Fruit fly (Drosophila melanogaster) whole organism, embryonic: ENCODE results near the gene CG10694.

Experiments
- Adf1 ChIP-seq: fragments of 200-800 bp; sonication (Bioruptor generic); IDR thresholded peaks from 2 replicates; pipeline ENCODE4 v1.3.6; 2022; ENCODE audit warnings: missing biosample characterization, missing genetic modification characterization
- Blimp-1 ChIP-seq: fragments of 200-800 bp; sonication (Bioruptor generic); optimal IDR thresholded peaks from 3 replicates; lab custom pipeline; 2018; ENCODE audit warnings: missing biosample characterization, missing genetic modification characterization, mild to moderate bottlenecking, moderate library complexity, missing genetic modification reagents
- BtbVII ChIP-seq: fragments of 200-800 bp; sonication (Bioruptor generic); optimal IDR thresholded peaks from 3 replicates; lab custom pipeline; 2017; ENCODE audit warnings: missing biosample characterization, mild to moderate bottlenecking, missing genetic modification characterization
- CG11560 ChIP-seq: fragments of 200-800 bp; sonication (Bioruptor generic); IDR thresholded peaks from 3 replicates; pipeline ENCODE4 v1.3.6; 2022; ENCODE audit warnings: missing biosample characterization, missing genetic modification characterization
- CG11695 ChIP-seq: fragments of 200-800 bp; sonication (Bioruptor generic); IDR thresholded peaks from 3 replicates; pipeline ENCODE4 v1.3.6; 2022; ENCODE audit warnings: missing biosample characterization, missing genetic modification characterization
- CG12391 ChIP-seq: fragments of 200-800 bp; sonication (Bioruptor generic); optimal IDR thresholded peaks from 3 replicates; lab custom pipeline; 2018; ENCODE audit warnings: missing biosample characterization, mild to moderate bottlenecking, missing genetic modification characterization, moderate library complexity
- CG12659 ChIP-seq: fragments of 200-800 bp; sonication (Bioruptor generic); optimal IDR thresholded peaks from 3 replicates; lab custom pipeline; 2017; ENCODE audit warnings: mild to moderate bottlenecking, missing biosample characterization, missing genetic modification reagents, missing genetic modification characterization
- CG15696 ChIP-seq: fragments of 200-800 bp; sonication (Bioruptor generic); optimal IDR thresholded peaks from 2 replicates; lab custom pipeline; 2019; ENCODE audit warnings: missing biosample characterization, mild to moderate bottlenecking, missing genetic modification characterization, moderate library complexity
- CG1602 ChIP-seq: fragments of 200-800 bp; sonication (Bioruptor generic); optimal IDR thresholded peaks from 3 replicates; lab custom pipeline; 2016; ENCODE audit warnings: missing biosample characterization, missing genetic modification characterization
- CG1832 ChIP-seq: fragments of 200-800 bp; sonication (Bioruptor generic); optimal IDR thresholded peaks from 2 replicates; lab custom pipeline; 2017; ENCODE audit warnings: missing biosample characterization, mild to moderate bottlenecking, missing genetic modification characterization, inconsistent platforms
- CG2889 ChIP-seq: fragments of 200-800 bp; sonication (Bioruptor generic); IDR thresholded peaks from 3 replicates; pipeline ENCODE4 v1.3.6; 2022; ENCODE audit warnings: missing biosample characterization, missing genetic modification characterization
- CG3726 ChIP-seq: fragments of 200-800 bp; sonication (Bioruptor generic); IDR thresholded peaks from 3 replicates; pipeline ENCODE4, ENCODE4 v1.3.6; 2022; ENCODE audit warnings: missing biosample characterization, missing genetic modification characterization
- CG4282 ChIP-seq: fragments of 200-800 bp; sonication (Bioruptor generic); optimal IDR thresholded peaks from 2 replicates; lab custom pipeline; 2016; ENCODE audit warnings: missing biosample characterization, missing genetic modification characterization
- CG4730 ChIP-seq: fragments of 200-800 bp; sonication (Bioruptor generic); IDR thresholded peaks from 2 replicates; pipeline ENCODE4 v1.3.6; 2022; ENCODE audit warnings: missing biosample characterization, missing genetic modification characterization
- CG6654 ChIP-seq: fragments of 200-800 bp; sonication (Bioruptor generic); optimal IDR thresholded peaks from 2 replicates; lab custom pipeline; 2017; ENCODE audit warnings: missing biosample characterization, mild to moderate bottlenecking, missing genetic modification characterization
- CG7963 ChIP-seq: fragments of 200-800 bp; sonication (Bioruptor generic); IDR thresholded peaks from 3 replicates; pipeline ENCODE4 v1.3.6; 2022; ENCODE audit warnings: missing biosample characterization, missing genetic modification characterization; ENCODE audit not compliant: partially characterized antibody
- CG8478 ChIP-seq: fragments of >200 bp; optimal IDR thresholded peaks from 2 replicates; lab custom pipeline; 2018
- CG9817 ChIP-seq: fragments of 200-800 bp; sonication (Bioruptor generic); optimal IDR thresholded peaks from 2 replicates; lab custom pipeline; 2018; ENCODE audit warnings: missing biosample characterization, mild to moderate bottlenecking, missing genetic modification characterization, moderate library complexity
- Dfd ChIP-seq, 2 experiments: fragments of >200 bp; optimal IDR thresholded peaks; 2 replicates each; lab custom pipeline; 2017; ENCODE audit warnings: missing biosample characterization in 2 of 2, missing genetic modification characterization in 2 of 2
- Eip74EF ChIP-seq, 2 experiments: fragments of 200-800 bp in 1 of 2; fragments of >200 bp in 1 of 2; sonication (Bioruptor generic) in 1 of 2; optimal IDR thresholded peaks; 2 replicates each; lab custom pipeline; 2017 to 2019; ENCODE audit warnings: missing biosample characterization in 2 of 2, missing genetic modification characterization in 2 of 2, mild to moderate bottlenecking in 1 of 2, moderate library complexity in 1 of 2
- Fer2 ChIP-seq: fragments of 200-800 bp; sonication (Bioruptor generic); optimal IDR thresholded peaks from 2 replicates; lab custom pipeline; 2018; ENCODE audit warnings: missing biosample characterization, mild to moderate bottlenecking, missing genetic modification characterization, moderate library complexity
- MBD-R2 ChIP-seq: fragments of 200-800 bp; sonication (Bioruptor generic); IDR thresholded peaks from 2 replicates; pipeline ENCODE4 v1.3.6; 2022; ENCODE audit warnings: missing biosample characterization, missing genetic modification characterization
- MTF-1 ChIP-seq: fragments of 200-800 bp; sonication (Bioruptor generic); optimal IDR thresholded peaks from 2 replicates; lab custom pipeline; 2018; ENCODE audit warnings: missing biosample characterization, mild to moderate bottlenecking, missing genetic modification characterization, borderline replicate concordance
- Max ChIP-seq: fragments of 200-800 bp; sonication (Bioruptor generic); optimal IDR thresholded peaks from 2 replicates; lab custom pipeline; 2016; ENCODE audit warnings: missing biosample characterization, mild to moderate bottlenecking, missing genetic modification characterization
- NK7.1 ChIP-seq: fragments of 200-800 bp; sonication (Bioruptor generic); optimal IDR thresholded peaks from 3 replicates; lab custom pipeline; 2016; ENCODE audit warnings: missing biosample characterization, missing genetic modification characterization
- Scr ChIP-seq: fragments of 200-800 bp; sonication (Bioruptor generic); IDR thresholded peaks from 2 replicates; pipeline ENCODE4 v1.3.6; 2022; ENCODE audit warnings: missing biosample characterization, missing genetic modification characterization; ENCODE audit not compliant: partially characterized antibody
- Ssrp ChIP-seq: fragments of 200-800 bp; sonication (Bioruptor generic); optimal IDR thresholded peaks from 2 replicates; lab custom pipeline; 2018; ENCODE audit warnings: missing biosample characterization, mild to moderate bottlenecking, missing genetic modification characterization, moderate library complexity
- Stat92E ChIP-seq, 3 experiments: fragments of >200 bp in 2 of 3; fragments of 200-800 bp in 1 of 3; sonication (Bioruptor generic) in 1 of 3; optimal IDR thresholded peaks; 2 replicates each; lab custom pipeline; 2017 to 2019; ENCODE audit warnings: missing biosample characterization in 3 of 3, missing genetic modification characterization in 3 of 3, mild to moderate bottlenecking in 1 of 3, moderate library complexity in 1 of 3
- Xbp1 ChIP-seq: fragments of 200-800 bp; sonication (Bioruptor generic); optimal IDR thresholded peaks from 3 replicates; lab custom pipeline; 2016; ENCODE audit warnings: missing biosample characterization, mild to moderate bottlenecking, missing genetic modification characterization
- cato ChIP-seq: fragments of 200-800 bp; sonication (Bioruptor generic); optimal IDR thresholded peaks from 2 replicates; lab custom pipeline; 2016; ENCODE audit warnings: missing biosample characterization, missing genetic modification characterization, borderline replicate concordance
- chinmo ChIP-seq: fragments of 200-800 bp; sonication (Bioruptor generic); IDR thresholded peaks from 4 replicates; pipeline ENCODE4 v1.3.6; 2022; ENCODE audit warnings: missing biosample characterization, missing genetic modification characterization; ENCODE audit not compliant: partially characterized antibody
- corto ChIP-seq: fragments of 200-800 bp; sonication (Bioruptor generic); optimal IDR thresholded peaks from 2 replicates; lab custom pipeline; 2016; ENCODE audit warnings: missing biosample characterization, mild to moderate bottlenecking, missing genetic modification characterization, moderate library complexity
- crol ChIP-seq: fragments of 200-800 bp; sonication (Bioruptor generic); IDR thresholded peaks from 2 replicates; pipeline ENCODE4 v1.3.6; 2022; ENCODE audit warnings: missing biosample characterization, missing genetic modification characterization
- eyg ChIP-seq: fragments of 200-800 bp; sonication (Bioruptor generic); optimal IDR thresholded peaks from 3 replicates; lab custom pipeline; 2016; ENCODE audit warnings: missing biosample characterization, missing genetic modification characterization
- fd64A ChIP-seq: fragments of 200-800 bp; sonication (Bioruptor generic); optimal IDR thresholded peaks from 3 replicates; lab custom pipeline; 2018; ENCODE audit warnings: missing biosample characterization, mild to moderate bottlenecking, missing genetic modification characterization
- gcm ChIP-seq: fragments of 200-800 bp; sonication (Bioruptor generic); optimal IDR thresholded peaks from 2 replicates; lab custom pipeline; 2019; ENCODE audit warnings: missing biosample characterization, mild to moderate bottlenecking, missing genetic modification characterization, moderate library complexity
- lbe ChIP-seq: fragments of 200-800 bp; sonication (Bioruptor generic); optimal IDR thresholded peaks from 2 replicates; lab custom pipeline; 2016; ENCODE audit warnings: missing biosample characterization, mild to moderate bottlenecking, missing genetic modification characterization
- nmo ChIP-seq: fragments of 200-800 bp; sonication (Bioruptor generic); optimal IDR thresholded peaks from 2 replicates; lab custom pipeline; 2018; ENCODE audit warnings: missing biosample characterization, mild to moderate bottlenecking, missing genetic modification characterization, moderate library complexity
- psq ChIP-seq: fragments of 200-800 bp; sonication (Bioruptor generic); optimal IDR thresholded peaks from 2 replicates; lab custom pipeline; 2017; ENCODE audit warnings: missing biosample characterization, missing genetic modification characterization
- salm ChIP-seq: fragments of 200-800 bp; sonication (Bioruptor generic); optimal IDR thresholded peaks from 2 replicates; lab custom pipeline; 2018; ENCODE audit warnings: missing biosample characterization, mild to moderate bottlenecking, missing genetic modification characterization
- shn ChIP-seq: fragments of 200-800 bp; sonication (Bioruptor generic); optimal IDR thresholded peaks from 3 replicates; lab custom pipeline; 2016; ENCODE audit warnings: missing biosample characterization, missing genetic modification characterization
- slou ChIP-seq: fragments of 200-800 bp; sonication (Bioruptor generic); optimal IDR thresholded peaks from 3 replicates; lab custom pipeline; 2016; ENCODE audit warnings: missing biosample characterization, missing genetic modification characterization
- slp2 ChIP-seq: fragments of 200-800 bp; sonication (Bioruptor generic); optimal IDR thresholded peaks from 2 replicates; lab custom pipeline; 2016; ENCODE audit warnings: missing biosample characterization, missing genetic modification characterization
- sqz ChIP-seq: fragments of 200-800 bp; sonication (Bioruptor generic); optimal IDR thresholded peaks from 3 replicates; lab custom pipeline; 2018; ENCODE audit warnings: missing biosample characterization, mild to moderate bottlenecking, missing genetic modification characterization
- vfl ChIP-seq: fragments of 200-800 bp; sonication (Bioruptor generic); optimal IDR thresholded peaks from 2 replicates; lab custom pipeline; 2016; ENCODE audit warnings: missing biosample characterization, missing genetic modification characterization
- yki ChIP-seq: fragments of >200 bp; optimal IDR thresholded peaks from 3 replicates; lab custom pipeline; 2018
- zfh2 ChIP-seq: fragments of 200-800 bp; sonication (Bioruptor generic); optimal IDR thresholded peaks from 2 replicates; lab custom pipeline; 2016; ENCODE audit warnings: missing biosample characterization, missing genetic modification characterization

CG10694 gene

DNA sequence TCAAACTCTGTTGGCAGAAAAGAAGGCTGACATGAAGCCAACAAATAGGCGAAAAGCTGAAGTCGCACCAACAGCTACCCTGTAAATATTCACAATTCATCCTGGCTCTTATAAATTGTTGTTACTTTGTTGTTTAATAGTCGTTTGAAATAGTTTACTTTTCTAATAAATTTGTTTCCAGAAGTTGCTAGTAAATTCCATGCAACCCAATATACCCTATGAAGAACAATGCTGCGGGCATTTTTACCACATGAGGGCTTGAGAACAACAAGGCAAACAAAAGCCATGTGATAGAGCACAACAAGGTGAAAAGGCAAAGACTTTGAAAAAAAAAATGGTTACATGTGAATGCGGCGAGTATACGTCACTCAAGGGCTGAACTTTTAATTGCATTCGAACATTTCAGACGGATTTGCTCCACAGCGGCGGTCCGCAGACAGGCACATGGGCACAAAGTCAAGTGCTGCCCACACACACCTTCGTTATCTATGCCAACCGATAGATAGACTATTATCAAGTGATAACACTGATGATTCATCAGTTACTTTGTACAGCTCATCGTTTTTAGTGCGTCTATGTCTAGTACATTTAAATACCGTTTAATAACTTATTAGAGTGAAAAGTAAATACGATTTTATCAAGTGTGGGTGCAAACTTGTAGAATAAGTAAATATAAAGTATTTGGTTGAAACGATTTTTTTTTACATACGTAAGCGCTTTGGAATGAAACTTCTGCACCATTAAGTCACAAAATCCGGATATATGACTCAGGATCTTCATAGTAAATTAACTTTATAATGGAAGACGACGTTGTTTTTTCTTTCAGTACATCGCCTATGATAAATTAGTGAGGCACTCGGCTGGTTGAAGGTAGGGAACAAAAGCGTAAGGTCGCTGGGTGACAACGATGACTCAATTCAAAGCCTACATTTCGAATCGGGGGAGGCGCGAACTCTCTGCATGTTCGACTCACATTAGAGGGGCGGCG is 7.9 kb upstream of the CG10694 start (continued):
- peak in 1 of 2 experiments; percentile 45 for TF ChIP-seq Eip74EF (GFP tag; optimal IDR thresholded peaks at IDR 0.05; lab: Kevin White, UChicago)
- peak; percentile 69 for TF ChIP-seq NK7.1 (GFP tag; lab: Kevin White, UChicago)
- peak; percentile 54 for TF ChIP-seq CG9817
- peak; percentile 36 for TF ChIP-seq MTF-1 (GFP tag; lab: Kevin White, UChicago)
- no peak for TF ChIP-seq Fer2 (tag; lab: Kevin White, UChicago)
- TF ChIP-seq CG7963 (GFP tag; lab: Robert Waterston, UW) = no peak
- TF ChIP-seq nmo (GFP tag; lab: Kevin White, UChicago) = peak; percentile 77
- TF ChIP-seq salm = no peak
- no peak for TF ChIP-seq Dfd (GFP tag; optimal IDR thresholded peaks at IDR 0.05; lab: Kevin White, UChicago)
- TF ChIP-seq CG15696 (tag; lab: Kevin White, UChicago) = no peak
- no peak for TF ChIP-seq sqz (GFP tag; lab: Kevin White, UChicago)
- no peak for TF ChIP-seq CG1832 (GFP tag; lab: Kevin White, UChicago)
- peak; percentile 73 for TF ChIP-seq CG4730 (GFP tag; lab: Robert Waterston, UW)
- TF ChIP-seq BtbVII (GFP tag; lab: Kevin White, UChicago) = peak; percentile 41
- peak; percentile 75 for TF ChIP-seq CG12391 (tag; lab: Kevin White, UChicago)
- peak; percentile 64 for TF ChIP-seq CG1602 (GFP tag; lab: Kevin White, UChicago)
- peak; percentile 83 for TF ChIP-seq CG2889 (GFP tag; lab: Robert Waterston, UW)
- peak; percentile 76 for TF ChIP-seq zfh2 (GFP tag; lab: Kevin White, UChicago)
- TF ChIP-seq Max (GFP tag; lab: Kevin White, UChicago) = peak; percentile 20
- no peak for TF ChIP-seq Stat92E (GFP tag; optimal IDR thresholded peaks at IDR 0.05; lab: Kevin White, UChicago)
- no peak for TF ChIP-seq fd64A
- TF ChIP-seq yki = no peak
- no peak for TF ChIP-seq Scr (GFP tag; lab: Robert Waterston, UW)
- TF ChIP-seq CG11695 (GFP tag; lab: Robert Waterston, UW) = peak; percentile 82
- peak; percentile 23 for TF ChIP-seq vfl (GFP tag; lab: Kevin White, UChicago)
- 0 out of 4 replicates have a peak, but pooled peaks have one; percentile 58 for TF ChIP-seq chinmo (GFP tag; lab: Robert Waterston, UW)
- peak; percentile 57 for TF ChIP-seq psq (GFP tag; lab: Kevin White, UChicago)
- TF ChIP-seq slp2 (GFP tag; lab: Kevin White, UChicago) = peak; percentile 65
- peak; percentile 37 for TF ChIP-seq CG6654
- TF ChIP-seq gcm (GFP tag; lab: Kevin White, UChicago) = peak; percentile 76
- peak; percentile 79 for TF ChIP-seq Xbp1 (GFP tag; lab: Kevin White, UChicago)
- TF ChIP-seq eyg (GFP tag; lab: Kevin White, UChicago) = peak; percentile 34
- TF ChIP-seq cato (GFP tag; lab: Kevin White, UChicago) = peak; percentile 36
- TF ChIP-seq crol = no peak
- peak; percentile 59; the same call in 1 of the 2 replicates for TF ChIP-seq MBD-R2 (GFP tag; lab: Robert Waterston, UW)
- TF ChIP-seq shn (GFP tag; lab: Kevin White, UChicago) = peak; percentile 76
- TF ChIP-seq CG4282 = peak; percentile 62
- peak; percentile 32 for TF ChIP-seq corto (GFP tag; lab: Kevin White, UChicago)
- TF ChIP-seq Ssrp (tag; lab: Kevin White, UChicago) = peak; percentile 73
- peak; percentile 21 for TF ChIP-seq slou
- peak; percentile 83 for TF ChIP-seq Blimp-1 (GFP tag; lab: Kevin White, UChicago)
- TF ChIP-seq CG12659 (GFP tag; lab: Kevin White, UChicago) = peak; percentile 74
- peak; percentile 58 for TF ChIP-seq lbe (GFP tag; lab: Kevin White, UChicago)
- no peak for TF ChIP-seq CG8478 (lab: Kevin White, UChicago)
- TF ChIP-seq CG11560 (tag; lab: Robert Waterston, UW) = peak; percentile 60; the same call in 2 of the 3 replicates
- TF ChIP-seq CG3726 (GFP tag; lab: Robert Waterston, UW) = peak; percentile 84
- TF ChIP-seq Adf1 (GFP tag; lab: Robert Waterston, UW) = peak; percentile 32; the same call in 1 of the 2 replicates
